Worm (Caenorhabditis elegans) whole organism, midembryonic: ENCODE data around the gene C32D5.12.

ENCODE experiments used
- flt-1 ChIP-seq: fragments of 200-800 bp; sonication (Bioruptor generic); IDR thresholded peaks from 2 replicates; pipeline ENCODE4 v1.3.6; 2022; ENCODE audit warnings: missing genetic modification characterization, missing compliant biosample characterization
- ref-1 ChIP-seq: fragments of 200-800 bp; sonication (Bioruptor generic); conservative IDR thresholded peaks from 2 replicates; pipeline ENCODE4 v1.3.6; 2022; ENCODE audit warnings: missing genetic modification reagents, missing genetic modification characterization, missing compliant biosample characterization
- tab-1 ChIP-seq: fragments of 200-800 bp; sonication (Bioruptor generic); IDR thresholded peaks from 2 replicates; pipeline ENCODE4 v1.3.6; 2022; ENCODE audit warnings: missing genetic modification characterization, missing compliant biosample characterization
- ztf-29 ChIP-seq: fragments of 200-800 bp; sonication (Bioruptor generic); IDR thresholded peaks from 2 replicates; pipeline ENCODE4 v1.3.6; 2022; ENCODE audit warnings: missing genetic modification reagents, missing genetic modification characterization, missing compliant biosample characterization

Gene C32D5.12

DNA sequence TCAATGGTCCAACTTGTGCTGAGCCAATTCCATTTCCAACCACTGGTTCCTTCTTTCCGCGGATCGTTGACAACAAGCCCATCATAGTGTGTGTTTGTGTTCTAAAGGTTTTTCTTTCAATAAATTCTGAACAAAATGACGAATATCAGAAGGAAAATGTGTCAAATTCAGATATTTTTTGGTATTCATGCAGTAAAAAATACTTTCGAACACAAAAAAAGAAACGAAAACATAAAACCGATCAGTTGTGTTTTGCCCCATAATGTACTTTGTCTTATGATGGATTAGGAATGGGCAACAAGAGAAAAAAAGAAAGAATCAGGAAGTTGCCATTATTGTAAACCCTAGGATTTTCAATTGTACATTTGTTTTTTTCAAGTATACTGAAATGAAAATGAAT lies 49.6 kb downstream of the C32D5.12 start, which contains the start of gene glb-10:
Gene glb-10 (minus strand): TSS at position 101 of the 400 bp plus-strand sequence.
- TF ChIP-seq tab-1 (GFP tag; lab: Robert Waterston, UW) (no peak), ref-1 (GFP tag; lab: Robert Waterston, UW) (no peak), flt-1 (GFP tag; lab: Robert Waterston, UW) (no peak), ztf-29 (GFP tag; lab: Robert Waterston, UW) (no peak)
